Worm (Caenorhabditis elegans): ENCODE data around the gene flp-18.

DNA sequence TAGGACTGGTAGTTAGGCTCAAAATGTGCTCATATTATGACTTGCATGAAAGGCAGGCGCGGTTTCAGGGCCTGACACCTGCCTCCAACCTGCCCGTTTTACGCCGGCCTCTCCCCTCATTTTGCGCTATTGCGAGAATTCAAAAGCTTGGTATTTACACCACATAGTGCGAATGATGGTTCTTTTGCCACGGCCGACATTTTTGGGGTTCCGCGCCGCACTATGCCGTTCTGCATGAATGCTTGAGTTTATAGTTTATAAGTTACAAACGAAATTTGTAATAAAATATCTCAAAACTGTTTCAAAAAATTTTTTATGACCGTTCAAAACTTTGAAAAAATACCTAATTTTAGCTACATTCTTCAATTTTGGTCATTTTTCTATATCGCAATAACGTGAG is 40.3 kb downstream of the flp-18 start:
- TF ChIP-seq egl-27 (tag; optimal IDR thresholded peaks at IDR 0.05) = no peak
- no peak for TF ChIP-seq nhr-6 (tag; optimal IDR thresholded peaks at IDR 0.05)
- no peak for TF ChIP-seq nhr-25 (tag; optimal IDR thresholded peaks at IDR 0.05)
- TF ChIP-seq fos-1 (tag; optimal IDR thresholded peaks at IDR 0.05) = no peak
- peak; percentile 7 for TF ChIP-seq snpc-4 (tag; optimal IDR thresholded peaks at IDR 0.05)
- no peak for TF ChIP-seq sem-4 (tag; optimal IDR thresholded peaks at IDR 0.05)
- no peak for TF ChIP-seq unc-55 (GFP tag; optimal IDR thresholded peaks at IDR 0.05)
- no peak for TF ChIP-seq mdl-1 (tag; optimal IDR thresholded peaks at IDR 0.05)
- TF ChIP-seq lin-13 (GFP tag; optimal IDR thresholded peaks at IDR 0.05) = no peak
- TF ChIP-seq nhr-23 (tag; optimal IDR thresholded peaks at IDR 0.05) = no peak

Measured in whole organism, L2 larva.